Fruit fly (Drosophila melanogaster): ENCODE measurements around the gene qua.
A peak's percentile ranks its signal among the peaks of the same experiment; 100 is the strongest.

Gene qua

dm6 chr2L:17450505-17451415, 46.2 kb downstream of the qua start:
- TF ChIP-seq CG15696 (tag; optimal IDR thresholded peaks at IDR 0.05) (no peak), Bgb (GFP tag; IDR thresholded peaks at IDR 0.05; ENCODE audit: partially characterized antibody) (no peak), D19B (GFP tag; optimal IDR thresholded peaks at IDR 0.05) (peak; percentile 58), Mad (GFP tag; optimal IDR thresholded peaks at IDR 0.05) (no peak), CG6813 (GFP tag; optimal IDR thresholded peaks at IDR 0.05) (peak; percentile 24), cwo (GFP tag; optimal IDR thresholded peaks at IDR 0.05) (peak; percentile 42), unpg (GFP tag; optimal IDR thresholded peaks at IDR 0.05) (peak; percentile 76), phol (tag; optimal IDR thresholded peaks at IDR 0.05) (no peak), Xbp1 (GFP tag; optimal IDR thresholded peaks at IDR 0.05) (peak; percentile 65), CG15514 (GFP tag; optimal IDR thresholded peaks at IDR 0.05) (peak; percentile 46), CG17568 (GFP tag; optimal IDR thresholded peaks at IDR 0.05) (peak; percentile 22), CG18599 (GFP tag; optimal IDR thresholded peaks at IDR 0.05) (peak; percentile 72), gce (GFP tag; IDR thresholded peaks at IDR 0.05) (peak; percentile 32; the same call in 1 of the 3 replicates), abd-A (tag; optimal IDR thresholded peaks at IDR 0.05) (peak; percentile 51), CG7745 (tag; optimal IDR thresholded peaks at IDR 0.05) (no peak), CG3163 (GFP tag; optimal IDR thresholded peaks at IDR 0.05) (no peak), CG14667 (GFP tag; IDR thresholded peaks at IDR 0.05) (no peak), Ada2b (GFP tag; IDR thresholded peaks at IDR 0.05) (peak; percentile 49), caup (GFP tag; optimal IDR thresholded peaks at IDR 0.05; ENCODE audit: severe bottlenecking) (peak; percentile 73), ERR (GFP tag; optimal IDR thresholded peaks at IDR 0.05) (no peak), CG9797 (GFP tag; optimal IDR thresholded peaks at IDR 0.05) (no peak), Sox102F (GFP tag; optimal IDR thresholded peaks at IDR 0.05) (peak; percentile 82), ranshi (GFP tag; IDR thresholded peaks at IDR 0.05) (no peak), MESR4 (GFP tag; optimal IDR thresholded peaks at IDR 0.05) (no peak), dysf (GFP tag; IDR thresholded peaks at IDR 0.05) (peak; percentile 69; the same call in 2 of the 3 replicates), CG15073 (GFP tag; optimal IDR thresholded peaks at IDR 0.05) (no peak), pum (GFP tag; optimal IDR thresholded peaks at IDR 0.05) (peak; percentile 5), CG1529 (GFP tag; optimal IDR thresholded peaks at IDR 0.05) (peak; percentile 9), CG15011 (GFP tag; optimal IDR thresholded peaks at IDR 0.05) (peak; percentile 49), CG6765 (GFP tag; optimal IDR thresholded peaks at IDR 0.05) (peak; percentile 29), pzg (GFP tag; optimal IDR thresholded peaks at IDR 0.05) (no peak), Dip3 (GFP tag; optimal IDR thresholded peaks at IDR 0.05) (peak; percentile 46), CG18619 (GFP tag; optimal IDR thresholded peaks at IDR 0.05) (peak; percentile 68), HHEX (GFP tag; optimal IDR thresholded peaks at IDR 0.05) (peak; percentile 26), nerfin-2 (GFP tag; IDR thresholded peaks at IDR 0.05; ENCODE audit: partially characterized antibody) (no peak), BtbVII (GFP tag; optimal IDR thresholded peaks at IDR 0.05) (peak; percentile 50), Hr3 (GFP tag; optimal IDR thresholded peaks at IDR 0.05) (peak; percentile 40), rib (GFP tag; IDR thresholded peaks at IDR 0.05) (peak; percentile 10; the same call in 1 of the 2 replicates), sug (tag; optimal IDR thresholded peaks at IDR 0.05) (peak; percentile 60), CG4404 (GFP tag; IDR thresholded peaks at IDR 0.05) (no peak), eve (GFP tag; optimal IDR thresholded peaks at IDR 0.05) (peak in 1 of 2 experiments; percentile 74), Myb (GFP tag; optimal IDR thresholded peaks at IDR 0.05) (peak; percentile 26), aop (GFP tag; IDR thresholded peaks at IDR 0.05) (no peak), CG8765 (GFP tag; IDR thresholded peaks at IDR 0.05) (no peak), Sry-β (GFP tag; optimal IDR thresholded peaks at IDR 0.05) (no peak), jing (GFP tag; optimal IDR thresholded peaks at IDR 0.05) (no peak), CG17328 (GFP tag; IDR thresholded peaks at IDR 0.05) (no peak), crol (GFP tag; IDR thresholded peaks at IDR 0.05) (no peak)
